Worm (Caenorhabditis elegans): ENCODE data around the gene arrd-1.

DNA sequence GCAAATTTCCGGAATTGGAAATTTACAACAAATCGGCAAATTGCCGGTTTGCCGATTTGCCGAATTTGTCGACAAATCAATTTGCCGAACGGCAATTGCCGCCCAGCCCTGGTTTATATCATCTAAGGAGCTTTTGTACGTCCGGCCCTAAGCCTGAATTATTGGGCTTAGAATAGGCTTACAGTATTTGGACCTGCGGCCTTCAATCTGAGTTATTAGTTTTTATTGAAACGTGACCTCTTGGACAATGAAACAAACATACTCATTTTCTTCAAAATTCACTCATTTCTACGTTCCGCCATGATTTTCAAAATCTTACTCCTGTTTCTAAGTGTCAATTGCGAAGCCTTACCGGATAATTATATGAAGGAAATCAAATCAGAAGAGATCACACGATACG, 48.0 kb downstream of the arrd-1 start, which contains the start of gene Y39F10C.1:
- TF ChIP-seq lsy-2 (tag; optimal IDR thresholded peaks at IDR 0.05) (no peak), fos-1 (tag; optimal IDR thresholded peaks at IDR 0.05) (no peak), hlh-17 (GFP tag; optimal IDR thresholded peaks at IDR 0.05; ENCODE audit: borderline replicate concordance) (no peak), fkh-4 (tag; optimal IDR thresholded peaks at IDR 0.05; ENCODE audit: borderline replicate concordance) (no peak), ets-5 (GFP tag; IDR thresholded peaks at IDR 0.05) (no peak), tbx-2 (tag; optimal IDR thresholded peaks at IDR 0.05) (no peak), sox-4 (tag; optimal IDR thresholded peaks at IDR 0.05) (no peak), ceh-82 (tag; optimal IDR thresholded peaks at IDR 0.05) (no peak), ama-1 (optimal IDR thresholded peaks at IDR 0.05) (no peak), mef-2 (tag; optimal IDR thresholded peaks at IDR 0.05) (no peak), lin-35 (GFP tag; optimal IDR thresholded peaks at IDR 0.05) (no peak), pqm-1 (tag; optimal IDR thresholded peaks at IDR 0.05) (no peak), lin-39 (tag; optimal IDR thresholded peaks at IDR 0.05) (no peak), nhr-47 (tag; optimal IDR thresholded peaks at IDR 0.05) (no peak)

Data from whole organism, L1 larva.